Worm (Caenorhabditis elegans): ENCODE results near the gene F08F1.3.

Gene F08F1.3

ce11 chrX:8470126-8470772 lies 41.6 kb downstream of the F08F1.3 start, which contains the start of gene mec-10:
Gene mec-10 (minus strand): TSS chrX:8470314.
- TF ChIP-seq nhr-80 (tag; optimal IDR thresholded peaks at IDR 0.05) (peak; percentile 83), cebp-1 (GFP tag; IDR thresholded peaks at IDR 0.05) (peak; percentile 61; the same call in 1 of the 2 replicates), cebp-1 (tag; optimal IDR thresholded peaks at IDR 0.05) (no peak), nhr-27 (tag; optimal IDR thresholded peaks at IDR 0.05) (no peak), dox-1 (GFP tag; IDR thresholded peaks at IDR 0.05) (0 out of 2 replicates have a peak, but pooled peaks have one; percentile 16), hmg-1.2 (GFP tag; IDR thresholded peaks at IDR 0.05) (no peak)

ce11 chrX:8473468-8473867 lies 44.8 kb downstream of the F08F1.3 start:
- TF ChIP-seq chd-7 (tag; optimal IDR thresholded peaks at IDR 0.05): no peak
- no peak for TF ChIP-seq ztf-6 (GFP tag; IDR thresholded peaks at IDR 0.05)
- TF ChIP-seq lin-40 (tag; optimal IDR thresholded peaks at IDR 0.05): peak; percentile 5
- no peak for TF ChIP-seq rcor-1 (GFP tag; IDR thresholded peaks at IDR 0.05)
- peak; percentile 87 for TF ChIP-seq cebp-1 (GFP tag; IDR thresholded peaks at IDR 0.05)
- TF ChIP-seq cebp-1 (tag; optimal IDR thresholded peaks at IDR 0.05): peak; percentile 87
- 0 out of 2 replicates have a peak, but pooled peaks have one; percentile 37 for TF ChIP-seq B0336.3 (GFP tag; IDR thresholded peaks at IDR 0.05)
- TF ChIP-seq atf-7 (tag; optimal IDR thresholded peaks at IDR 0.05): peak; percentile 51
- no peak for TF ChIP-seq ccch-3 (GFP tag; optimal IDR thresholded peaks at IDR 0.05)
- 0 out of 2 replicates have a peak, but pooled peaks have one; percentile 48 for TF ChIP-seq Y53G8AR.9 (GFP tag; conservative IDR thresholded peaks at IDR 0.05)
- TF ChIP-seq egl-44 (GFP tag; IDR thresholded peaks at IDR 0.05): peak; percentile 55; the same call in 1 of the 2 replicates
- no peak for TF ChIP-seq madf-10 (tag; optimal IDR thresholded peaks at IDR 0.05)
- TF ChIP-seq nhr-80 (tag; optimal IDR thresholded peaks at IDR 0.05): peak; percentile 89
- TF ChIP-seq let-607 (tag; optimal IDR thresholded peaks at IDR 0.05): peak in 1 of 2 experiments; percentile 71
- no peak for TF ChIP-seq F49E8.2 (tag; optimal IDR thresholded peaks at IDR 0.05; ENCODE audit: insufficient read depth)
- TF ChIP-seq nhr-90 (tag; optimal IDR thresholded peaks at IDR 0.05): peak; percentile 3
- no peak for TF ChIP-seq fkh-3 (tag; optimal IDR thresholded peaks at IDR 0.05)
- TF ChIP-seq ets-4 (GFP tag; optimal IDR thresholded peaks at IDR 0.05): peak; percentile 36
- TF ChIP-seq F52B5.7 (tag; optimal IDR thresholded peaks at IDR 0.05): no peak
- TF ChIP-seq madf-8 (GFP tag; conservative IDR thresholded peaks at IDR 0.05): no peak
- TF ChIP-seq unc-62 (GFP tag; optimal IDR thresholded peaks at IDR 0.05): peak; percentile 20
- TF ChIP-seq him-1 (tag; optimal IDR thresholded peaks at IDR 0.05): no peak
- no peak for TF ChIP-seq nhr-179 (tag; optimal IDR thresholded peaks at IDR 0.05)
- no peak for TF ChIP-seq snpc-3.4 (tag; optimal IDR thresholded peaks at IDR 0.05)
- no peak for TF ChIP-seq nfya-2 (GFP tag; IDR thresholded peaks at IDR 0.05)
- no peak for TF ChIP-seq Y53F4B.3 (GFP tag; IDR thresholded peaks at IDR 0.05)

ce11 chrX:8475142-8475541 lies 46.5 kb downstream of the F08F1.3 start:
- peak; percentile 10 for TF ChIP-seq nhr-80 (tag; optimal IDR thresholded peaks at IDR 0.05)
- TF ChIP-seq F37B4.10 (GFP tag; IDR thresholded peaks at IDR 0.05): no peak
- TF ChIP-seq atf-7 (tag; optimal IDR thresholded peaks at IDR 0.05): peak; percentile 44
- TF ChIP-seq chd-7 (tag; optimal IDR thresholded peaks at IDR 0.05): peak; percentile 21
- TF ChIP-seq ztf-26 (tag; optimal IDR thresholded peaks at IDR 0.05): peak; percentile 81
- no peak for TF ChIP-seq lsl-1 (GFP tag; optimal IDR thresholded peaks at IDR 0.05)
- TF ChIP-seq K12H6.12 (tag; optimal IDR thresholded peaks at IDR 0.05): no peak
- no peak for TF ChIP-seq F52B5.7 (tag; optimal IDR thresholded peaks at IDR 0.05)
- TF ChIP-seq F22D6.2 (tag; optimal IDR thresholded peaks at IDR 0.05): peak; percentile 57
- no peak for TF ChIP-seq unc-130 (GFP tag; optimal IDR thresholded peaks at IDR 0.05)
- peak; percentile 60; the same call in 1 of the 2 replicates for TF ChIP-seq C06A6.2 (GFP tag; conservative IDR thresholded peaks at IDR 0.05)
- peak; percentile 70 for TF ChIP-seq lin-40 (tag; optimal IDR thresholded peaks at IDR 0.05)
- TF ChIP-seq ztf-25 (GFP tag; IDR thresholded peaks at IDR 0.05): no peak
- TF ChIP-seq ZK185.1 (tag; optimal IDR thresholded peaks at IDR 0.05; ENCODE audit: poor library complexity, severe bottlenecking): peak; percentile 36
- TF ChIP-seq lin-54 (GFP tag; optimal IDR thresholded peaks at IDR 0.05): no peak
- TF ChIP-seq somi-1 (GFP tag; optimal IDR thresholded peaks at IDR 0.05): peak; percentile 87
- TF ChIP-seq nhr-27 (tag; optimal IDR thresholded peaks at IDR 0.05): no peak
- TF ChIP-seq nfyb-1 (GFP tag; IDR thresholded peaks at IDR 0.05): 0 out of 2 replicates have a peak, but pooled peaks have one; percentile 9
